Worm (Caenorhabditis elegans): ENCODE data around the gene C05C8.8.

- no peak for TF ChIP-seq snpc-4 (tag; optimal IDR thresholded peaks at IDR 0.05)
- TF ChIP-seq ceh-82 (tag; optimal IDR thresholded peaks at IDR 0.05): no peak
- no peak for TF ChIP-seq unc-62 (GFP tag; optimal IDR thresholded peaks at IDR 0.05)
- no peak for TF ChIP-seq mdl-1 (tag; optimal IDR thresholded peaks at IDR 0.05)
- TF ChIP-seq lin-15B (tag; optimal IDR thresholded peaks at IDR 0.05): no peak
- TF ChIP-seq nhr-237 (tag; optimal IDR thresholded peaks at IDR 0.05): no peak
- TF ChIP-seq nhr-76 (tag; optimal IDR thresholded peaks at IDR 0.05): no peak
Observed at ce11 chrV:7264042-7264441, 9.0 kb upstream of the C05C8.8 start, which contains the start of gene C13A2.9.
